Fruit fly (Drosophila melanogaster) whole organism, embryonic: ENCODE results near the gene CG33511.
A peak's percentile ranks its signal among the peaks of the same experiment; 100 is the strongest.

Experiments used
- Aef1 ChIP-seq: fragments of 200-800 bp; sonication (Bioruptor generic); IDR thresholded peaks from 3 replicates; pipeline ENCODE4 v1.3.6; 2022; ENCODE audit warnings: missing biosample characterization, missing genetic modification characterization
- Antp ChIP-seq: fragments of 200-800 bp; sonication (Bioruptor generic); optimal IDR thresholded peaks from 3 replicates; lab custom pipeline; 2016; ENCODE audit warnings: missing biosample characterization, missing genetic modification characterization
- Atf6 ChIP-seq: fragments of 200-800 bp; sonication (Bioruptor generic); IDR thresholded peaks from 2 replicates; pipeline ENCODE4 v1.3.6; 2022; ENCODE audit warnings: missing biosample characterization, missing genetic modification characterization
- BtbVII ChIP-seq: fragments of 200-800 bp; sonication (Bioruptor generic); optimal IDR thresholded peaks from 3 replicates; lab custom pipeline; 2017; ENCODE audit warnings: missing biosample characterization, mild to moderate bottlenecking, missing genetic modification characterization
- Bteb2 ChIP-seq: fragments of 200-800 bp; sonication (Bioruptor generic); optimal IDR thresholded peaks from 2 replicates; lab custom pipeline; 2016; ENCODE audit warnings: missing biosample characterization, missing genetic modification characterization
- CG11560 ChIP-seq: fragments of 200-800 bp; sonication (Bioruptor generic); IDR thresholded peaks from 3 replicates; pipeline ENCODE4 v1.3.6; 2022; ENCODE audit warnings: missing biosample characterization, missing genetic modification characterization
- CG12236 ChIP-seq: fragments of 200-800 bp; sonication (Bioruptor generic); optimal IDR thresholded peaks from 2 replicates; lab custom pipeline; 2016; ENCODE audit warnings: missing biosample characterization, missing genetic modification characterization
- CG1647 ChIP-seq: fragments of 200-800 bp; sonication (Bioruptor generic); optimal IDR thresholded peaks from 3 replicates; lab custom pipeline; 2016; ENCODE audit warnings: missing biosample characterization, missing genetic modification characterization
- CG16813 ChIP-seq: fragments of 200-800 bp; sonication (Bioruptor generic); IDR thresholded peaks from 3 replicates; pipeline ENCODE4 v1.3.6; 2022; ENCODE audit warnings: missing biosample characterization, missing genetic modification characterization; ENCODE audit not compliant: partially characterized antibody
- CG16815 ChIP-seq: fragments of 200-800 bp; sonication (Bioruptor generic); optimal IDR thresholded peaks from 3 replicates; lab custom pipeline; 2017; ENCODE audit warnings: missing biosample characterization, mild to moderate bottlenecking, missing genetic modification characterization
- CG16863 ChIP-seq: fragments of 200-800 bp; sonication (Bioruptor generic); optimal IDR thresholded peaks from 3 replicates; lab custom pipeline; 2016; ENCODE audit warnings: missing biosample characterization, missing genetic modification characterization
- CG17568 ChIP-seq: fragments of 200-800 bp; sonication (Bioruptor generic); optimal IDR thresholded peaks from 2 replicates; lab custom pipeline; 2018; ENCODE audit warnings: missing biosample characterization, mild to moderate bottlenecking, missing genetic modification characterization, moderate library complexity
- CG18476 ChIP-seq: fragments of 200-800 bp; sonication (Bioruptor generic); optimal IDR thresholded peaks from 2 replicates; lab custom pipeline; 2016; ENCODE audit warnings: missing biosample characterization, mild to moderate bottlenecking, missing genetic modification characterization
- CG18619 ChIP-seq: fragments of 200-800 bp; sonication (Bioruptor generic); optimal IDR thresholded peaks from 3 replicates; lab custom pipeline; 2017; ENCODE audit warnings: missing biosample characterization, mild to moderate bottlenecking, missing genetic modification characterization
- CG30020 ChIP-seq: fragments of 200-800 bp; optimal IDR thresholded peaks from 2 replicates; lab custom pipeline; 2019; ENCODE audit warnings: missing biosample characterization, mild to moderate bottlenecking, missing genetic modification characterization, moderate library complexity
- CG31441 ChIP-seq: fragments of 200-800 bp; sonication (Bioruptor generic); IDR thresholded peaks from 2 replicates; pipeline ENCODE4 v1.3.6; 2022; ENCODE audit warnings: missing biosample characterization, missing genetic modification characterization
- CG32532 ChIP-seq: fragments of 200-800 bp; sonication (Bioruptor generic); IDR thresholded peaks from 2 replicates; pipeline ENCODE4 v1.3.6; 2022; ENCODE audit warnings: missing biosample characterization, missing genetic modification characterization
- CG4328 ChIP-seq: fragments of 200-800 bp; sonication (Bioruptor generic); optimal IDR thresholded peaks from 3 replicates; lab custom pipeline; 2017; ENCODE audit warnings: missing biosample characterization, missing genetic modification reagents, missing genetic modification characterization
- CG5245 ChIP-seq: fragments of 200-800 bp; sonication (Bioruptor generic); optimal IDR thresholded peaks from 3 replicates; lab custom pipeline; 2016; ENCODE audit warnings: missing biosample characterization, missing genetic modification characterization
- CG7786 ChIP-seq: fragments of 200-800 bp; sonication (Bioruptor generic); optimal IDR thresholded peaks from 2 replicates; lab custom pipeline; 2016; ENCODE audit warnings: missing biosample characterization, missing genetic modification characterization
- CG7963 ChIP-seq: fragments of 200-800 bp; sonication (Bioruptor generic); IDR thresholded peaks from 3 replicates; pipeline ENCODE4 v1.3.6; 2022; ENCODE audit warnings: missing biosample characterization, missing genetic modification characterization; ENCODE audit not compliant: partially characterized antibody
- CG9437 ChIP-seq: fragments of 200-800 bp; sonication (Bioruptor generic); optimal IDR thresholded peaks from 2 replicates; lab custom pipeline; 2018; ENCODE audit warnings: missing biosample characterization, mild to moderate bottlenecking, missing genetic modification characterization
- CG9609 ChIP-seq: fragments of 200-800 bp; sonication (Bioruptor generic); optimal IDR thresholded peaks from 3 replicates; lab custom pipeline; 2016; ENCODE audit warnings: missing biosample characterization, missing genetic modification characterization
- CG9932 ChIP-seq: fragments of 200-800 bp; sonication (Bioruptor generic); IDR thresholded peaks from 2 replicates; pipeline ENCODE4 v1.3.6; 2022; ENCODE audit warnings: missing biosample characterization, missing genetic modification characterization
- Dbx ChIP-seq: fragments of 200-800 bp; sonication (Bioruptor generic); IDR thresholded peaks from 3 replicates; pipeline ENCODE4 v1.3.6; 2022; ENCODE audit warnings: missing biosample characterization, missing genetic modification characterization
- Drgx ChIP-seq: fragments of 200-800 bp; sonication (Bioruptor generic); IDR thresholded peaks from 2 replicates; pipeline ENCODE4 v1.3.6; 2022; ENCODE audit warnings: missing biosample characterization, missing genetic modification characterization
- E2f2 ChIP-seq: fragments of 200-800 bp; sonication (Bioruptor generic); IDR thresholded peaks from 2 replicates; pipeline ENCODE4 v1.3.6; 2022; ENCODE audit warnings: missing biosample characterization, missing genetic modification characterization
- Ets65A ChIP-seq: fragments of 200-800 bp; sonication (Bioruptor generic); peaks from one replicate; lab custom pipeline; 2016; ENCODE audit warnings: missing biosample characterization, missing genetic modification characterization
- Ets97D ChIP-seq: fragments of 200-800 bp; sonication (Bioruptor generic); optimal IDR thresholded peaks from 3 replicates; lab custom pipeline; 2016; ENCODE audit warnings: missing biosample characterization, missing genetic modification characterization
- Hr78 ChIP-seq, 2 experiments: fragments of 200-800 bp in 1 of 2; fragments of >200 bp in 1 of 2; sonication (Bioruptor generic) in 1 of 2; optimal IDR thresholded peaks; 2 replicates each; lab custom pipeline; 2017 to 2019; ENCODE audit warnings: missing biosample characterization in 2 of 2, missing genetic modification characterization in 2 of 2, mild to moderate bottlenecking in 1 of 2, moderate library complexity in 1 of 2
- MBD-R2 ChIP-seq: fragments of 200-800 bp; sonication (Bioruptor generic); IDR thresholded peaks from 2 replicates; pipeline ENCODE4 v1.3.6; 2022; ENCODE audit warnings: missing biosample characterization, missing genetic modification characterization
- Mrtf ChIP-seq: fragments of 200-800 bp; sonication (Bioruptor generic); IDR thresholded peaks from 3 replicates; pipeline ENCODE4 v1.3.6; 2022; ENCODE audit warnings: missing biosample characterization, missing genetic modification characterization
- Rx ChIP-seq: fragments of 200-800 bp; sonication (Bioruptor generic); IDR thresholded peaks from 2 replicates; pipeline ENCODE4 v1.3.6; 2022; ENCODE audit warnings: missing biosample characterization, missing genetic modification characterization
- Taf1 ChIP-seq: fragments of 200-800 bp; sonication (Bioruptor generic); IDR thresholded peaks from 2 replicates; pipeline ENCODE4 v1.3.6; 2022; ENCODE audit warnings: missing biosample characterization, missing genetic modification characterization
- Tbp ChIP-seq: fragments of >200 bp; optimal IDR thresholded peaks from 2 replicates; lab custom pipeline; 2018; ENCODE audit warnings: missing biosample characterization, missing genetic modification characterization
- Xrp1 ChIP-seq: fragments of 200-800 bp; sonication (Bioruptor generic); IDR thresholded peaks from 2 replicates; pipeline ENCODE4 v1.3.6; 2022; ENCODE audit warnings: missing biosample characterization, missing genetic modification characterization
- ac ChIP-seq: fragments of 200-800 bp; sonication (Bioruptor generic); optimal IDR thresholded peaks from 3 replicates; lab custom pipeline; 2017; ENCODE audit warnings: missing biosample characterization, mild to moderate bottlenecking, missing genetic modification characterization
- ase ChIP-seq: fragments of 200-800 bp; sonication (Bioruptor generic); IDR thresholded peaks from 3 replicates; pipeline ENCODE4 v1.3.6; 2022; ENCODE audit warnings: missing biosample characterization, missing genetic modification characterization
- eve ChIP-seq, 2 experiments: fragments of >200 bp; optimal IDR thresholded peaks; 2 replicates each; lab custom pipeline; 2017; ENCODE audit warnings: missing biosample characterization in 2 of 2, missing genetic modification characterization in 2 of 2
- eyg ChIP-seq: fragments of 200-800 bp; sonication (Bioruptor generic); optimal IDR thresholded peaks from 3 replicates; lab custom pipeline; 2016; ENCODE audit warnings: missing biosample characterization, missing genetic modification characterization
- gem ChIP-seq: fragments of 200-800 bp; sonication (Bioruptor generic); optimal IDR thresholded peaks from 2 replicates; lab custom pipeline; 2019; ENCODE audit warnings: missing biosample characterization, mild to moderate bottlenecking, missing genetic modification characterization, moderate library complexity
- grn ChIP-seq: fragments of 200-800 bp; sonication (Bioruptor generic); optimal IDR thresholded peaks from 3 replicates; lab custom pipeline; 2017; ENCODE audit warnings: missing biosample characterization, missing genetic modification characterization
- hb ChIP-seq: fragments of 200-800 bp; sonication (Bioruptor generic); IDR thresholded peaks from 3 replicates; pipeline ENCODE4 v1.3.6; 2022; ENCODE audit warnings: missing biosample characterization, missing genetic modification characterization; ENCODE audit not compliant: partially characterized antibody
- lmd ChIP-seq: fragments of 200-800 bp; sonication (Bioruptor generic); IDR thresholded peaks from 2 replicates; pipeline ENCODE4 v1.3.6; 2022; ENCODE audit warnings: missing biosample characterization, missing genetic modification characterization
- mam ChIP-seq: fragments of 200-800 bp; sonication (Bioruptor generic); optimal IDR thresholded peaks from 3 replicates; lab custom pipeline; 2016; ENCODE audit warnings: missing biosample characterization, missing genetic modification characterization
- prd ChIP-seq, 3 experiments: fragments of >200 bp in 2 of 3; fragments of 200-800 bp in 1 of 3; sonication (Bioruptor generic) in 1 of 3; optimal IDR thresholded peaks in 2 of 3; IDR thresholded peaks in 1 of 3; 2 replicates in 2 of 3; 3 replicates in 1 of 3; pipeline versions ENCODE4 v1.3.6 to Lab custom; 2017 to 2022; ENCODE audit warnings: missing biosample characterization in 1 of 3, missing genetic modification characterization in 1 of 3
- slou ChIP-seq: fragments of 200-800 bp; sonication (Bioruptor generic); optimal IDR thresholded peaks from 3 replicates; lab custom pipeline; 2016; ENCODE audit warnings: missing biosample characterization, missing genetic modification characterization
- tna ChIP-seq: fragments of 200-800 bp; sonication (Bioruptor generic); IDR thresholded peaks from 2 replicates; pipeline ENCODE4 v1.3.6; 2022; ENCODE audit warnings: missing biosample characterization, missing genetic modification characterization; ENCODE audit not compliant: partially characterized antibody
- tx ChIP-seq: fragments of 200-800 bp; sonication (Bioruptor generic); optimal IDR thresholded peaks from 2 replicates; lab custom pipeline; 2016; ENCODE audit warnings: missing biosample characterization, missing genetic modification characterization
- vvl ChIP-seq: fragments of 200-800 bp; sonication (Bioruptor generic); IDR thresholded peaks from 2 replicates; pipeline ENCODE4 v1.3.6; 2022; ENCODE audit warnings: missing biosample characterization, missing genetic modification characterization
- zen ChIP-seq: fragments of 200-800 bp; sonication (Bioruptor generic); optimal IDR thresholded peaks from 3 replicates; lab custom pipeline; 2018; ENCODE audit warnings: missing biosample characterization, mild to moderate bottlenecking, missing genetic modification characterization, moderate library complexity

CG33511 gene

DNA sequence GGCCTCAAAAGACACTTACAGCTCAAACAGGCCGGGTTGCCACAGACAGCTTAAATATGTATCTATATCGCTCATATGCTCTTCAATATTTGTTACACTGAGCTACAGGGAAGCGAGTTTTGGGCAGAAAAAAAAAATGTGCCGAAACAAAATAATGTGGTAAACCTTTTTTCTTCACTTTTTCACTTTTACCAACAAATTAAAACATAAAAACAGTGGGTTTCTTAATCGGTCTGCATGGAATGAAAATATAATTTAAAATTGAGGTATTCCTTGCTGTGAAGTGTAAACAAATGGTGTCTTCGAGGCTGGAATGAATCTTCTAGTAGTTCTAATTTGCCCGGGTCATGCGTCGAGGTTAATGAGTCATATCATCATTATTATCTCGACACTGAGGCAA is 43.6 kb downstream of the CG33511 start (continued):
- peak; percentile 46 for TF ChIP-seq zen (tag; lab: Kevin White, UChicago)
- 0 out of 2 replicates have a peak, but pooled peaks have one; percentile 27 for TF ChIP-seq Drgx (GFP tag; lab: Robert Waterston, UW)
- TF ChIP-seq Atf6 (GFP tag; lab: Robert Waterston, UW): peak; percentile 62
- TF ChIP-seq eve (GFP tag; optimal IDR thresholded peaks at IDR 0.05; lab: Kevin White, UChicago): peak in 1 of 2 experiments; percentile 72
- TF ChIP-seq CG30020: no peak
- TF ChIP-seq grn (GFP tag; lab: Kevin White, UChicago): no peak
- TF ChIP-seq Hr78 (GFP tag; optimal IDR thresholded peaks at IDR 0.05; lab: Kevin White, UChicago): peak in 1 of 2 experiments; percentile 52
- TF ChIP-seq ac: no peak
- TF ChIP-seq CG17568 (GFP tag; lab: Kevin White, UChicago): peak; percentile 43
- peak; percentile 55 for TF ChIP-seq BtbVII (GFP tag; lab: Kevin White, UChicago)
- TF ChIP-seq eyg (GFP tag; lab: Kevin White, UChicago): peak; percentile 40
- TF ChIP-seq CG31441 (GFP tag; lab: Robert Waterston, UW): peak; percentile 62
- TF ChIP-seq CG9932: peak; percentile 53
- no peak for TF ChIP-seq prd (optimal IDR thresholded peaks at IDR 0.05; lab: Kevin White, UChicago)
- TF ChIP-seq prd (GFP tag; IDR thresholded peaks at IDR 0.05; lab: Robert Waterston, UW): peak; percentile 69
- TF ChIP-seq CG11560: no peak
- peak; percentile 5 for TF ChIP-seq Ets97D (GFP tag; lab: Kevin White, UChicago)
- TF ChIP-seq CG5245 (GFP tag; lab: Kevin White, UChicago): peak; percentile 13
- TF ChIP-seq Ets65A (GFP tag; lab: Kevin White, UChicago): peak; percentile 91
- peak; percentile 81 for TF ChIP-seq gem (tag; lab: Kevin White, UChicago)
- no peak for TF ChIP-seq CG4328
- TF ChIP-seq mam (GFP tag; lab: Kevin White, UChicago): peak; percentile 65
- peak; percentile 30; the same call in 1 of the 3 replicates for TF ChIP-seq Aef1 (GFP tag; lab: Robert Waterston, UW)
- no peak for TF ChIP-seq CG7963 (GFP tag; lab: Robert Waterston, UW)
- TF ChIP-seq CG18476 (GFP tag; lab: Kevin White, UChicago): peak; percentile 43
- peak; percentile 51 for TF ChIP-seq Antp (GFP tag; lab: Kevin White, UChicago)
- no peak for TF ChIP-seq tna (GFP tag; lab: Robert Waterston, UW)
- TF ChIP-seq CG16815 (GFP tag; lab: Kevin White, UChicago): peak; percentile 38
- no peak for TF ChIP-seq CG16813 (GFP tag; lab: Robert Waterston, UW)
- TF ChIP-seq Tbp: no peak
- TF ChIP-seq lmd: peak; percentile 71
- TF ChIP-seq E2f2 (GFP tag; lab: Robert Waterston, UW): peak; percentile 29; the same call in 1 of the 2 replicates
- 0 out of 3 replicates have a peak, but pooled peaks have one; percentile 31 for TF ChIP-seq ase (GFP tag; lab: Robert Waterston, UW)
- TF ChIP-seq CG9437 (GFP tag; lab: Kevin White, UChicago): peak; percentile 18
- TF ChIP-seq CG7786 (GFP tag; lab: Kevin White, UChicago): peak; percentile 46
- TF ChIP-seq tx (GFP tag; lab: Kevin White, UChicago): peak; percentile 5
- peak; percentile 45; the same call in 1 of the 2 replicates for TF ChIP-seq MBD-R2 (GFP tag; lab: Robert Waterston, UW)
- TF ChIP-seq hb: no peak
- TF ChIP-seq CG16863 (GFP tag; lab: Kevin White, UChicago): peak; percentile 21
- TF ChIP-seq Xrp1: peak; percentile 83
- peak; percentile 46; the same call in 2 of the 3 replicates for TF ChIP-seq Dbx (GFP tag; lab: Robert Waterston, UW)
- peak; percentile 36; the same call in 1 of the 3 replicates for TF ChIP-seq Mrtf (GFP tag; lab: Robert Waterston, UW)
- peak; percentile 37 for TF ChIP-seq Bteb2
- TF ChIP-seq Rx (GFP tag; lab: Robert Waterston, UW): peak; percentile 36; the same call in 1 of the 2 replicates
- peak; percentile 16 for TF ChIP-seq CG1647
- TF ChIP-seq vvl: peak; percentile 75
- TF ChIP-seq CG32532 (GFP tag; lab: Robert Waterston, UW): peak; percentile 71
- TF ChIP-seq slou: peak; percentile 68
- TF ChIP-seq CG18619 (GFP tag; lab: Kevin White, UChicago): peak; percentile 58
- peak; percentile 26 for TF ChIP-seq CG9609 (GFP tag; lab: Kevin White, UChicago)
- TF ChIP-seq Taf1 (GFP tag; lab: Robert Waterston, UW): no peak
- TF ChIP-seq CG12236 (GFP tag; lab: Kevin White, UChicago): peak; percentile 7
